Worm (Caenorhabditis elegans) whole organism, young adult: ENCODE results near the gene T24F1.7.

Experiments
- B0019.2 ChIP-seq: fragments of 200-800 bp; sonication (Bioruptor generic); conservative IDR thresholded peaks from 2 replicates; pipeline ENCODE4 v1.3.6; 2022; ENCODE audit warnings: missing genetic modification reagents, missing genetic modification characterization, missing compliant biosample characterization
- B0336.3 ChIP-seq: fragments of 200-800 bp; sonication (Bioruptor generic); IDR thresholded peaks from 2 replicates; pipeline ENCODE4 v1.3.6; 2022; ENCODE audit warnings: missing genetic modification characterization, missing compliant biosample characterization
- D2030.7 ChIP-seq: fragments of 200-800 bp; sonication (Bioruptor generic); IDR thresholded peaks from 2 replicates; pipeline ENCODE4 v1.3.6; 2022; ENCODE audit warnings: missing genetic modification reagents, missing genetic modification characterization, missing compliant biosample characterization
- F10E7.11 ChIP-seq: sonication (generic microtip); optimal IDR thresholded peaks from 2 replicates; lab custom pipeline; 2017; ENCODE audit warnings: mild to moderate bottlenecking, missing genetic modification characterization, moderate library complexity, missing compliant biosample characterization
- F22D6.2 ChIP-seq: sonication (generic microtip); optimal IDR thresholded peaks from 2 replicates; lab custom pipeline; 2016; ENCODE audit warnings: mild to moderate bottlenecking, missing genetic modification characterization, missing compliant biosample characterization
- F23B12.7 ChIP-seq: sonication (generic microtip); optimal IDR thresholded peaks from 2 replicates; lab custom pipeline; 2017; ENCODE audit warnings: missing genetic modification characterization, mild to moderate bottlenecking, missing compliant biosample characterization, antibody characterized with exemption, moderate library complexity; ENCODE audit not compliant: insufficient read depth
- F49E8.2 ChIP-seq: sonication (generic microtip); optimal IDR thresholded peaks from 3 replicates; lab custom pipeline; 2017; ENCODE audit warnings: missing genetic modification characterization, mild to moderate bottlenecking, missing compliant biosample characterization, antibody characterized with exemption, moderate library complexity; ENCODE audit not compliant: insufficient read depth
- F55B11.4 ChIP-seq: sonication (generic microtip); optimal IDR thresholded peaks from 2 replicates; lab custom pipeline; 2016; ENCODE audit warnings: missing compliant biosample characterization, missing genetic modification characterization, borderline replicate concordance; ENCODE audit not compliant: insufficient read depth
- F57A8.1 ChIP-seq: fragments of 200-800 bp; sonication (Bioruptor generic); optimal IDR thresholded peaks from 2 replicates; lab custom pipeline; 2018; ENCODE audit warnings: mild to moderate bottlenecking, missing genetic modification characterization, moderate library complexity, missing compliant biosample characterization
- T26A5.8 ChIP-seq: sonication (generic microtip); optimal IDR thresholded peaks from 2 replicates; lab custom pipeline; 2016; ENCODE audit warnings: missing genetic modification characterization, missing compliant biosample characterization
- ZK185.1 ChIP-seq: sonication (generic microtip); optimal IDR thresholded peaks from 2 replicates; lab custom pipeline; 2016; ENCODE audit warnings: mild to moderate bottlenecking, missing genetic modification characterization, missing compliant biosample characterization; ENCODE audit not compliant: poor library complexity, severe bottlenecking
- akir-1 ChIP-seq: fragments of 200-800 bp; sonication (Bioruptor generic); optimal IDR thresholded peaks from 2 replicates; lab custom pipeline; 2018; ENCODE audit warnings: mild to moderate bottlenecking, missing genetic modification characterization, moderate library complexity, missing compliant biosample characterization
- aptf-2 ChIP-seq: fragments of 200-800 bp; sonication (Bioruptor generic); conservative IDR thresholded peaks from 2 replicates; pipeline ENCODE4 v1.3.6; 2022; ENCODE audit warnings: missing genetic modification reagents, missing genetic modification characterization, missing compliant biosample characterization
- atf-7 ChIP-seq: sonication (generic microtip); optimal IDR thresholded peaks from 2 replicates; lab custom pipeline; 2017; ENCODE audit warnings: mild to moderate bottlenecking, missing genetic modification characterization, missing compliant biosample characterization
- attf-5 ChIP-seq: fragments of 200-800 bp; sonication (Bioruptor generic); optimal IDR thresholded peaks from 2 replicates; lab custom pipeline; 2018; ENCODE audit warnings: mild to moderate bottlenecking, missing genetic modification characterization, missing compliant biosample characterization
- bed-2 ChIP-seq: fragments of 200-800 bp; sonication (Bioruptor generic); IDR thresholded peaks from 2 replicates; pipeline ENCODE4 v1.3.6; 2022; ENCODE audit warnings: missing genetic modification reagents, missing genetic modification characterization, missing compliant biosample characterization
- ccch-3 ChIP-seq: fragments of 200-800 bp; sonication (Bioruptor generic); optimal IDR thresholded peaks from 2 replicates; lab custom pipeline; 2018; ENCODE audit warnings: mild to moderate bottlenecking, missing genetic modification characterization, missing compliant biosample characterization
- ceh-91 ChIP-seq: fragments of 200-800 bp; sonication (Bioruptor generic); IDR thresholded peaks from 2 replicates; pipeline ENCODE4 v1.3.6; 2022; ENCODE audit warnings: missing genetic modification reagents, missing genetic modification characterization, missing compliant biosample characterization
- dpl-1 ChIP-seq: fragments of 150-350 bp; optimal IDR thresholded peaks from 2 replicates; lab custom pipeline; 2014; ENCODE audit warnings: missing biosample characterization, missing genetic modification reagents, missing genetic modification characterization
- egl-18 ChIP-seq: fragments of 200-800 bp; sonication (Bioruptor generic); IDR thresholded peaks from 2 replicates; pipeline ENCODE4 v1.3.6; 2022; ENCODE audit warnings: missing genetic modification reagents, missing genetic modification characterization, missing compliant biosample characterization
- egrh-3 ChIP-seq: fragments of 200-800 bp; sonication (Bioruptor generic); IDR thresholded peaks from 2 replicates; pipeline ENCODE4 v1.3.6; 2022; ENCODE audit warnings: missing genetic modification reagents, missing genetic modification characterization, missing compliant biosample characterization
- ets-4 ChIP-seq: fragments of 200-800 bp; sonication (Bioruptor generic); optimal IDR thresholded peaks from 2 replicates; lab custom pipeline; 2018; ENCODE audit warnings: mild to moderate bottlenecking, missing genetic modification characterization, missing compliant biosample characterization
- gei-17 ChIP-seq: fragments of 200-800 bp; sonication (Bioruptor generic); optimal IDR thresholded peaks from 2 replicates; lab custom pipeline; 2018; ENCODE audit warnings: mild to moderate bottlenecking, missing genetic modification characterization, missing compliant biosample characterization
- hmg-1.2 ChIP-seq: fragments of 200-800 bp; sonication (Bioruptor generic); IDR thresholded peaks from 2 replicates; pipeline ENCODE4 v1.3.6; 2022; ENCODE audit warnings: missing genetic modification reagents, missing genetic modification characterization, missing compliant biosample characterization
- hmg-20 ChIP-seq: fragments of 200-800 bp; sonication (Bioruptor generic); IDR thresholded peaks from 2 replicates; pipeline ENCODE4 v1.3.6; 2022; ENCODE audit warnings: missing genetic modification reagents, missing genetic modification characterization, missing compliant biosample characterization
- hsf-1 ChIP-seq: fragments of 200-800 bp; sonication (Bioruptor generic); IDR thresholded peaks from 2 replicates; pipeline ENCODE4 v1.3.6; 2022; ENCODE audit warnings: missing genetic modification reagents, missing genetic modification characterization, missing compliant biosample characterization
- lag-1 ChIP-seq: fragments of 200-800 bp; sonication (Bioruptor generic); IDR thresholded peaks from 2 replicates; pipeline ENCODE4 v1.3.6; 2022; ENCODE audit warnings: missing genetic modification reagents, missing genetic modification characterization, missing compliant biosample characterization
- madf-3 ChIP-seq: fragments of 200-800 bp; sonication (Bioruptor generic); IDR thresholded peaks from 2 replicates; pipeline ENCODE4 v1.3.6; 2022; ENCODE audit warnings: missing genetic modification reagents, missing genetic modification characterization, missing compliant biosample characterization
- madf-6 ChIP-seq: fragments of 200-800 bp; sonication (Bioruptor generic); IDR thresholded peaks from 2 replicates; pipeline ENCODE4 v1.3.6; 2022; ENCODE audit warnings: missing genetic modification reagents, missing genetic modification characterization, missing compliant biosample characterization
- nfya-1 ChIP-seq: sonication (generic microtip); optimal IDR thresholded peaks from 2 replicates; lab custom pipeline; 2017; ENCODE audit warnings: antibody characterized with exemption, missing compliant biosample characterization, missing genetic modification characterization, borderline replicate concordance; ENCODE audit not compliant: insufficient read depth
- snpc-1.3 ChIP-seq: sonication (generic microtip); optimal IDR thresholded peaks from 2 replicates; lab custom pipeline; 2017; ENCODE audit warnings: missing genetic modification characterization, mild to moderate bottlenecking, missing compliant biosample characterization, antibody characterized with exemption, moderate library complexity, missing genotype, missing genetic modification reagents; ENCODE audit not compliant: insufficient read depth
- snpc-3.4 ChIP-seq: sonication (generic microtip); optimal IDR thresholded peaks from 2 replicates; lab custom pipeline; 2017; ENCODE audit warnings: missing genetic modification characterization, mild to moderate bottlenecking, missing compliant biosample characterization, antibody characterized with exemption, moderate library complexity, missing genotype, missing genetic modification reagents
- zim-3 ChIP-seq: sonication (generic microtip); optimal IDR thresholded peaks from 2 replicates; lab custom pipeline; 2017; ENCODE audit warnings: mild to moderate bottlenecking, missing genetic modification characterization, moderate library complexity, missing compliant biosample characterization
- ztf-18 ChIP-seq: sonication (generic microtip); optimal IDR thresholded peaks from 2 replicates; lab custom pipeline; 2016; ENCODE audit warnings: missing genotype, mild to moderate bottlenecking, missing genetic modification characterization, missing compliant biosample characterization
- ztf-28 ChIP-seq: fragments of 200-800 bp; sonication (Bioruptor generic); IDR thresholded peaks from 2 replicates; pipeline ENCODE4 v1.3.6; 2022; ENCODE audit warnings: missing genetic modification reagents, missing genetic modification characterization, missing compliant biosample characterization

The T24F1.7 gene

DNA sequence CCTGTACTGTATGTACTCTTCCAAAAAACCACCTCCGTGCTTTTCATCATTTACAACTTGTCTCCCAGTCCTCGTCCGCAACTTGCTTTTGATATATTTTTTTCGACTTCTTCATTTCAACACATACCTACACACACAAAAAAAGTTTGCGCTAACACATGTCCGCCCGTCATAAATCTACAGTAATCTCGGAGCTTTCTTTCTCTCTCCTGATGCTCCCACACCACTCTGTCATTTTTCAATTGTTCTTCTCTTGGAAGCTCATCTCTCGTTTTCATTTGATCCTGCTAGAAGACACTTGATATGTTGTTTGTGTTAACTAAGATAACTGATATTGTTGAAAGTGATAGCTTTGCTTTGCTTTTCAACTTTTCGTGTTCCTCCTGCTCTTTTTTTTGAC, 31.1 kb upstream of the T24F1.7 start:
- TF ChIP-seq aptf-2 (GFP tag; lab: Robert Waterston, UW) (no peak), B0019.2 (GFP tag; lab: Robert Waterston, UW) (no peak), ccch-3 (GFP tag; lab: Kevin White, UChicago) (no peak), hmg-20 (GFP tag; lab: Robert Waterston, UW) (no peak), egrh-3 (GFP tag; lab: Robert Waterston, UW) (no peak), madf-3 (GFP tag; lab: Robert Waterston, UW) (no peak), ztf-28 (no peak), snpc-3.4 (no peak)

DNA sequence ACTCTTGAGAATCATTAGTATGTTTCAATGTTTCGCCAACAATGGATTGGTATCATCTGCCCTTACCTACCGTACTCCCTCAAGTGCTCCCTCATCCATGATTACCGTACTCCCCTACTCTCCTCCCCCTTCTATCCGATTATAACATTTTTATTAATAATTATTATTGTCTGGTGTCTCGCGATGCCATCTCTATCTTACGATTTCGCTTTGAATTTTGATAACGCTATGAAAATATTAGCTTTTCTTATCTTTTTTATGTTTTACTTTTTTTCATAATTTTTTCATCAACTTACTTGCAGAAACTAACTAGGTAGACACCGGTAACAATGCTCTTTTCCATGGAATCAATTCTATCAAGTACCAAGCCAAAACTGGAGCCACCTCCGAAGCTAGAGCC, 30.7 kb upstream of the T24F1.7 start, which contains the start of gene unc-130:
unc-130 (plus strand) TSS at position 301 of the 400 bp plus-strand sequence.
- TF ChIP-seq T26A5.8 (no peak), bed-2 (no peak), gei-17 (GFP tag; lab: Kevin White, UChicago) (no peak), ccch-3 (GFP tag; lab: Kevin White, UChicago) (no peak), egl-18 (GFP tag; lab: Robert Waterston, UW) (no peak), madf-6 (GFP tag; lab: Robert Waterston, UW) (no peak), B0336.3 (GFP tag; lab: Robert Waterston, UW) (no peak), ets-4 (GFP tag; lab: Kevin White, UChicago) (no peak), hmg-1.2 (GFP tag; lab: Robert Waterston, UW) (no peak), F55B11.4 (no peak), ZK185.1 (no peak), nfya-1 (no peak), F22D6.2 (tag; lab: Kevin White, UChicago) (no peak)

DNA sequence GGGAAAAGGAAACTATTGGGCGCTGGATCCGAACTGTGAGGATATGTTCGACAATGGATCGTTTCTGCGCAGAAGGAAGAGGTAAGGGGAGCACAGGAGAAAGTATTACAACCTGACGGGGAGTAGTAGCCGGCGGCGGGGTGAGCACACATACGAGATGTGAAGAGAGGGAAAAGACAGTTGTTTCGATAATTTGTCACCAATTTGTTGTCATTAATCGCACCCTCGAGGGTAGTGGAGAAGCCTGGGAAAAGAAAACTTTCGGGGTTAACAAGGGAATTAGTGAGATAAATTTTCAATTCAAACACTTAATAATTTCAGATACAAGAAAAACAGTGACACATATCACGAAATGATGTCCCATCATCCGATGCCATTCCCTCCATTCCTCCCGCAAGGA, 29.3 kb upstream of the T24F1.7 start:
- no peak for TF ChIP-seq hsf-1 (GFP tag; lab: Robert Waterston, UW)
- TF ChIP-seq F23B12.7 (tag; lab: Kevin White, UChicago): no peak
- TF ChIP-seq snpc-1.3: no peak
- TF ChIP-seq zim-3 (tag; lab: Kevin White, UChicago): no peak
- no peak for TF ChIP-seq F10E7.11
- TF ChIP-seq D2030.7 (GFP tag; lab: Robert Waterston, UW): no peak
- no peak for TF ChIP-seq F57A8.1 (GFP tag; lab: Kevin White, UChicago)
- no peak for TF ChIP-seq attf-5 (GFP tag; lab: Kevin White, UChicago)
- no peak for TF ChIP-seq egrh-3 (GFP tag; lab: Robert Waterston, UW)
- TF ChIP-seq lag-1: no peak
- no peak for TF ChIP-seq ccch-3 (GFP tag; lab: Kevin White, UChicago)
- TF ChIP-seq atf-7 (tag; lab: Kevin White, UChicago): no peak
- no peak for TF ChIP-seq ceh-91 (GFP tag; lab: Robert Waterston, UW)
- no peak for TF ChIP-seq hmg-20 (GFP tag; lab: Robert Waterston, UW)
- no peak for TF ChIP-seq akir-1
- no peak for TF ChIP-seq B0019.2 (GFP tag; lab: Robert Waterston, UW)
- TF ChIP-seq dpl-1 (GFP tag; lab: Kevin White, UChicago): no peak
- TF ChIP-seq gei-17 (GFP tag; lab: Kevin White, UChicago): no peak
- TF ChIP-seq F49E8.2: no peak
- no peak for TF ChIP-seq ztf-18 (tag; lab: Kevin White, UChicago)
